Worm (Caenorhabditis elegans): ENCODE measurements around the gene mec-10.

The mec-10 gene

DNA sequence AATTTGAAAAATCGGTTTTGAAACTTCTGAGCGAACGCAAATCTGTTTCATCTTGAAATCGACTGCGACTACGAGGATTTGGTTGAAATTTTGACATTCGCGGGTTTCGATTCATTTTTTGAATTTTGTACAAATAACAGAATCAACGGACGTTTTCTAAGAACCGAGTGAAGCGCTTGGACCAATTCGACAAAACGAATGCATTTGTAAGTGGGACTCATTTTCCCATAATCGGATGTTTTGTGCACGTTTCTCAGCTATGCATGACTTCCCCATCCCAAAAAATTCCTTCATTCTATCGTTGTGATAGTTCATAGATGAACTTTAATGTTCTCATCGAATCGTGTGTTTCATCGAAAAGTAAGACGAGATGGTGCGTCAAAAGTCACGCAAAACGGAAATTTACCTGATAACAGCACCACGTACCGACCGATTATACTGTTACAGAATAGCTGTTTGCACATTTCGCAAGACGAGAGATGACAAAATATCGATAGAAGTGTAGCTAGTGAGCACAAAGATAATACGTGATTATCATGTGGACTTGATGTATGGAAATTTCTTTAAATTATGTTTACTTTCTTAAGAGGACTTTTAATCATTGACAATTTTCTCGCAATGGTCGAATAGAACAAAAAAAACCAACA lies at the start of gene mec-10:
TSS of gene mec-10 (minus strand) at position 189 of the 647 bp plus-strand sequence.
- TF ChIP-seq efl-1 (optimal IDR thresholded peaks at IDR 0.05) (no peak), efl-1 (GFP tag; optimal IDR thresholded peaks at IDR 0.05 in 1 of 2) (peak in 1 of 2 experiments; percentile 31), elt-2 (tag; optimal IDR thresholded peaks at IDR 0.05) (peak; percentile 95), mep-1 (tag; optimal IDR thresholded peaks at IDR 0.05) (no peak), F16B12.6 (tag; optimal IDR thresholded peaks at IDR 0.05) (no peak), lin-35 (GFP tag; optimal IDR thresholded peaks at IDR 0.05) (peak in 1 of 2 experiments; percentile 41), mdl-1 (tag; optimal IDR thresholded peaks at IDR 0.05) (peak in 1 of 2 experiments; percentile 33), nhr-71 (tag; optimal IDR thresholded peaks at IDR 0.05) (peak; percentile 14), xbp-1 (tag; optimal IDR thresholded peaks at IDR 0.05) (no peak), nhr-90 (tag; optimal IDR thresholded peaks at IDR 0.05; ENCODE audit: poor library complexity) (no peak), hlh-17 (GFP tag; optimal IDR thresholded peaks at IDR 0.05; ENCODE audit: borderline replicate concordance) (no peak), unc-62 (GFP tag; optimal IDR thresholded peaks at IDR 0.05) (no peak), ceh-82 (tag; optimal IDR thresholded peaks at IDR 0.05) (no peak), nhr-20 (tag; optimal IDR thresholded peaks at IDR 0.05) (no peak), ces-1 (GFP tag; optimal IDR thresholded peaks at IDR 0.05) (no peak), unc-86 (tag; optimal IDR thresholded peaks at IDR 0.05) (peak; percentile 52), dpl-1 (GFP tag; optimal IDR thresholded peaks at IDR 0.05) (no peak)

- no peak for TF ChIP-seq pqm-1 (tag; optimal IDR thresholded peaks at IDR 0.05)
- TF ChIP-seq tlp-1 (tag; optimal IDR thresholded peaks at IDR 0.05): no peak
- peak; percentile 31 for TF ChIP-seq blmp-1 (tag; optimal IDR thresholded peaks at IDR 0.05)
- TF ChIP-seq nhr-85 (tag): peak; percentile 52
- no peak for TF ChIP-seq rnt-1 (tag; optimal IDR thresholded peaks at IDR 0.05)
Observed at ce11 chrX:8509088-8509487, 39.0 kb upstream of the mec-10 start.

- TF ChIP-seq lin-13 (GFP tag; optimal IDR thresholded peaks at IDR 0.05) (no peak), nhr-71 (tag; optimal IDR thresholded peaks at IDR 0.05) (no peak), efl-1 (optimal IDR thresholded peaks at IDR 0.05) (no peak), efl-1 (GFP tag; optimal IDR thresholded peaks at IDR 0.05 in 1 of 2) (peak in 1 of 2 experiments; percentile 44), ceh-88 (GFP tag; IDR thresholded peaks at IDR 0.05) (no peak)
Observed at ce11 chrX:8507576-8507975, 37.5 kb upstream of the mec-10 start, which contains the start of gene H03E18.1. H03E18.1 (plus strand) TSS chrX:8507876.

DNA sequence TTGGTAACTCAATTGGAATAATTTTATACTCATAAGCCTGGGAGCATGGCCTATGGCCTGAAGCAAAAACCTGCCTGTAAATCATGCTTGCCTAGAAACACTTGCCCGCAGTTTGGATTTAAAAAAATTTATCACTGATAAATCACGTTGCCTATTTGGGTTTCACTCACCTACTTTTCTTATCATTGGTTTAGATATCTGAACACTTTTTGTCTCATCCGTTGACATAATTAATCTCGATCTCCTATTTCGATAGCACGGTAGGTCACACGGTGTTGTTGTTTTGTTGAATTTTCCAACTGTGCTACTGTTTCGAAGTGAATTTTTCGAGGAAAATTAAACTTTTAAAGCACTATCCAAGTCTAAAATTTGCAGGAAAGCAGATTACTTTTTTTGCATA lies 36.9 kb upstream of the mec-10 start:
- TF ChIP-seq sup-37 (GFP tag; optimal IDR thresholded peaks at IDR 0.05) (no peak), snpc-4 (tag; optimal IDR thresholded peaks at IDR 0.05) (no peak), pag-3 (tag; optimal IDR thresholded peaks at IDR 0.05; ENCODE audit: borderline replicate concordance, insufficient read depth) (no peak), ceh-88 (GFP tag; IDR thresholded peaks at IDR 0.05) (no peak), mef-2 (tag; optimal IDR thresholded peaks at IDR 0.05) (no peak), nhr-28 (tag; optimal IDR thresholded peaks at IDR 0.05) (no peak), blmp-1 (tag; optimal IDR thresholded peaks at IDR 0.05) (peak; percentile 74)

- TF ChIP-seq blmp-1 (tag; optimal IDR thresholded peaks at IDR 0.05) (peak; percentile 89), efl-1 (optimal IDR thresholded peaks at IDR 0.05) (no peak), efl-1 (GFP tag; optimal IDR thresholded peaks at IDR 0.05 in 1 of 2) (no peak)
Observed at ce11 chrX:8504207-8504606, 34.1 kb upstream of the mec-10 start.

DNA sequence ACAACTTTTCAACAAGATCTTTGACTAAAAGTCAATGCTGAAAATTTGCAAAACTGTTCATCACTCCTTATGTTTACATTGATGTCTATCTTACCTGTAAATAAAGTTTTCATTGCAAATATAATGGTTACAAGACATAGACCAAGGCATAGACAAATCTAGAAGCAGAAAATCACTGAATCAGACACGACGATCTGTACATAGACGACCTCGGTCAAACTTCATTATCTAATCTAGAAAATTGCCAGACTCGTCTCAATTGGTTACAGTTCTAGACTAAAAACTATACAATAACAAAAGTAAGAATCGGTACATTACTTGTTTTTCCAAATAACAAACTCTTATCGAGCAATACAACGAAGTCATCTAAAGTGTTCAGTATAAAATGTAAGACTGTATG lies 30.8 kb upstream of the mec-10 start, which contains the start of gene grd-4:
TSS of gene grd-4 (plus strand) at position 301 of the 400 bp plus-strand sequence.
- TF ChIP-seq tbx-2 (tag; optimal IDR thresholded peaks at IDR 0.05): no peak
- no peak for TF ChIP-seq mef-2 (tag; optimal IDR thresholded peaks at IDR 0.05)
- no peak for TF ChIP-seq lin-13 (GFP tag; optimal IDR thresholded peaks at IDR 0.05)
- no peak for TF ChIP-seq sup-37 (GFP tag; optimal IDR thresholded peaks at IDR 0.05)
- TF ChIP-seq sptf-1 (tag; optimal IDR thresholded peaks at IDR 0.05): no peak
- no peak for TF ChIP-seq rnt-1 (tag; optimal IDR thresholded peaks at IDR 0.05)
- no peak for TF ChIP-seq fkh-10 (GFP tag; optimal IDR thresholded peaks at IDR 0.05)
